Worm (Caenorhabditis elegans) whole organism, L4 larva: ENCODE data around the gene F09E10.5.

Experiments used
- D1046.2 ChIP-seq: fragments of 200-800 bp; sonication (Bioruptor generic); IDR thresholded peaks from 2 replicates; pipeline ENCODE4 v1.3.6; 2022; ENCODE audit warnings: missing genetic modification characterization, missing compliant biosample characterization
- F44E2.7 ChIP-seq: fragments of 200-800 bp; sonication (Bioruptor generic); IDR thresholded peaks from 2 replicates; pipeline ENCODE4 v2.1.2; 2022; ENCODE audit warnings: missing genetic modification characterization, missing compliant biosample characterization
- F49E8.2 ChIP-seq: sonication (generic microtip); optimal IDR thresholded peaks from 2 replicates; lab custom pipeline; 2016; ENCODE audit warnings: missing compliant biosample characterization, mild to moderate bottlenecking, missing genetic modification characterization, borderline replicate concordance
- T20F7.1 ChIP-seq: fragments of 200-800 bp; sonication (Bioruptor generic); optimal IDR thresholded peaks from 2 replicates; lab custom pipeline; 2018; ENCODE audit warnings: mild to moderate bottlenecking, missing genetic modification characterization, missing compliant biosample characterization
- T26A8.4 ChIP-seq: fragments of 200-800 bp; sonication (Bioruptor generic); IDR thresholded peaks from 2 replicates; pipeline ENCODE4 v1.3.6; 2022; ENCODE audit warnings: missing genetic modification characterization, missing compliant biosample characterization
- Y105C5A.15 ChIP-seq: fragments of 200-800 bp; sonication (Bioruptor generic); IDR thresholded peaks from 2 replicates; pipeline ENCODE4 v1.3.6; 2022; ENCODE audit warnings: missing genetic modification characterization, missing compliant biosample characterization
- Y5F2A.4 ChIP-seq: fragments of 200-800 bp; sonication (Bioruptor generic); optimal IDR thresholded peaks from 2 replicates; lab custom pipeline; 2018; ENCODE audit warnings: mild to moderate bottlenecking, missing genetic modification characterization, missing compliant biosample characterization
- Y75B8A.6 ChIP-seq: fragments of 200-800 bp; sonication (Bioruptor generic); IDR thresholded peaks from 2 replicates; pipeline ENCODE4 v1.3.6; 2022; ENCODE audit warnings: missing genetic modification reagents, missing genetic modification characterization, missing compliant biosample characterization
- aha-1 ChIP-seq: fragments of 150-350 bp; peaks from one replicate; lab custom pipeline; 2014; ENCODE audit warnings: missing biosample characterization, missing genetic modification characterization
- aly-2 ChIP-seq: sonication (generic microtip); optimal IDR thresholded peaks from 2 replicates; lab custom pipeline; 2018; ENCODE audit warnings: missing biosample characterization, missing genetic modification characterization
- ama-1 ChIP-seq: fragments of 150-350 bp; optimal IDR thresholded peaks from 2 replicates; lab custom pipeline; 2014; ENCODE audit warnings: inconsistent platforms, mixed read lengths
- ceh-20 ChIP-seq: fragments of 200-800 bp; sonication (Bioruptor generic); IDR thresholded peaks from 2 replicates; pipeline ENCODE4 v1.3.6; 2022; ENCODE audit warnings: missing genetic modification reagents, missing genetic modification characterization, missing compliant biosample characterization
- ceh-28 ChIP-seq: fragments of 150-350 bp; optimal IDR thresholded peaks from 2 replicates; lab custom pipeline; 2014; ENCODE audit warnings: missing biosample characterization, missing genetic modification reagents, missing genetic modification characterization
- cey-2 ChIP-seq: sonication (generic microtip); optimal IDR thresholded peaks from 3 replicates; lab custom pipeline; 2017; ENCODE audit warnings: missing genetic modification characterization, mild to moderate bottlenecking, missing compliant biosample characterization, antibody characterized with exemption, borderline replicate concordance; ENCODE audit not compliant: insufficient read depth
- daf-16 ChIP-seq, 3 experiments: sonication (generic microtip); optimal IDR thresholded peaks; 2 replicates each; lab custom pipeline; 2016 to 2017; ENCODE audit warnings: missing genetic modification characterization in 3 of 3, missing genetic modification reagents in 3 of 3, mild to moderate bottlenecking in 2 of 3, missing compliant biosample characterization in 2 of 3, missing biosample characterization in 1 of 3, moderate library complexity in 1 of 3
- dmd-6 ChIP-seq: fragments of 200-800 bp; sonication (Bioruptor generic); IDR thresholded peaks from 2 replicates; pipeline ENCODE4 v1.3.6; 2022; ENCODE audit warnings: missing genetic modification reagents, missing genetic modification characterization, missing compliant biosample characterization
- dmd-9 ChIP-seq: fragments of 200-800 bp; sonication (Bioruptor generic); IDR thresholded peaks from 2 replicates; pipeline ENCODE4 v1.3.6; 2022; ENCODE audit warnings: missing genetic modification reagents, missing genetic modification characterization, missing compliant biosample characterization
- duxl-1 ChIP-seq: sonication (generic microtip); optimal IDR thresholded peaks from 2 replicates; lab custom pipeline; 2016; ENCODE audit warnings: mild to moderate bottlenecking, missing genetic modification characterization, moderate library complexity, missing compliant biosample characterization; ENCODE audit not compliant: poor library complexity
- egl-43 ChIP-seq: fragments of 200-800 bp; sonication (Bioruptor generic); IDR thresholded peaks from 2 replicates; pipeline ENCODE4 v1.3.6; 2022; ENCODE audit warnings: missing genetic modification reagents, missing genetic modification characterization, missing compliant biosample characterization
- gei-8 ChIP-seq: fragments of 200-800 bp; sonication (Bioruptor generic); optimal IDR thresholded peaks from 2 replicates; lab custom pipeline; 2018; ENCODE audit warnings: mild to moderate bottlenecking, missing genetic modification characterization, missing compliant biosample characterization
- hif-1 ChIP-seq, 2 experiments: sonication (generic microtip); optimal IDR thresholded peaks; 2 replicates each; lab custom pipeline; 2016 to 2017; ENCODE audit warnings: missing compliant biosample characterization in 2 of 2, missing genetic modification characterization in 2 of 2, missing genetic modification reagents in 2 of 2, missing genotype in 2 of 2, mild to moderate bottlenecking in 1 of 2
- hlh-11 ChIP-seq: fragments of 200-800 bp; sonication (Bioruptor generic); optimal IDR thresholded peaks from 2 replicates; lab custom pipeline; 2018; ENCODE audit warnings: mild to moderate bottlenecking, missing genetic modification characterization, missing compliant biosample characterization
- jun-1 ChIP-seq: fragments of 150-350 bp; optimal IDR thresholded peaks from 2 replicates; lab custom pipeline; 2014; ENCODE audit warnings: missing biosample characterization, missing genetic modification reagents, missing genetic modification characterization
- lin-39 ChIP-seq: fragments of 150-350 bp; optimal IDR thresholded peaks from 2 replicates; lab custom pipeline; 2014; ENCODE audit warnings: missing biosample characterization, missing genetic modification reagents, missing genetic modification characterization
- lir-3 ChIP-seq: sonication (generic microtip); optimal IDR thresholded peaks from 2 replicates; lab custom pipeline; 2016; ENCODE audit warnings: mild to moderate bottlenecking, missing genetic modification characterization, missing compliant biosample characterization
- lsy-2 ChIP-seq, 2 experiments: fragments of 150-350 bp in 1 of 2; sonication (generic microtip) in 1 of 2; optimal IDR thresholded peaks; 2 replicates each; lab custom pipeline; 2014 to 2017; ENCODE audit warnings: missing biosample characterization in 2 of 2, missing genetic modification characterization in 2 of 2
- madf-5 ChIP-seq, 2 experiments: fragments of 200-800 bp; sonication (Bioruptor generic); IDR thresholded peaks; 2 replicates each; pipeline ENCODE4 v1.3.6; 2022; ENCODE audit warnings: missing compliant biosample characterization in 2 of 2, missing genetic modification characterization in 2 of 2
- mep-1 ChIP-seq: fragments of 150-350 bp; sonication (generic microtip); optimal IDR thresholded peaks from 3 replicates; lab custom pipeline; 2014; ENCODE audit warnings: missing biosample characterization, missing genetic modification characterization
- mes-2 ChIP-seq: sonication (generic microtip); optimal IDR thresholded peaks from 2 replicates; lab custom pipeline; 2016; ENCODE audit warnings: missing genotype, mild to moderate bottlenecking, missing genetic modification characterization, missing compliant biosample characterization; ENCODE audit not compliant: poor library complexity, severe bottlenecking
- mxl-3 ChIP-seq: fragments of 200-800 bp; sonication (Bioruptor generic); optimal IDR thresholded peaks from 2 replicates; lab custom pipeline; 2018; ENCODE audit warnings: mild to moderate bottlenecking, missing genetic modification characterization, missing compliant biosample characterization
- nhr-11 ChIP-seq: fragments of 150-350 bp; optimal IDR thresholded peaks from 2 replicates; lab custom pipeline; 2014; ENCODE audit warnings: missing biosample characterization, missing genetic modification characterization
- nhr-28 ChIP-seq: fragments of 150-350 bp; optimal IDR thresholded peaks from 2 replicates; lab custom pipeline; 2014; ENCODE audit warnings: missing biosample characterization, missing genetic modification characterization
- nhr-42 ChIP-seq: fragments of 200-800 bp; sonication (Bioruptor generic); IDR thresholded peaks from 2 replicates; pipeline ENCODE4 v1.3.6; 2022; ENCODE audit warnings: missing genetic modification characterization, missing compliant biosample characterization
- nhr-77 ChIP-seq: fragments of 150-350 bp; optimal IDR thresholded peaks from 2 replicates; lab custom pipeline; 2014; ENCODE audit warnings: missing biosample characterization, missing genetic modification characterization
- php-3 ChIP-seq: fragments of 200-800 bp; sonication (Bioruptor generic); IDR thresholded peaks from 2 replicates; pipeline ENCODE4 v1.3.6; 2022; ENCODE audit warnings: missing genetic modification reagents, missing genetic modification characterization, missing compliant biosample characterization
- set-16 ChIP-seq: fragments of 200-800 bp; sonication (Bioruptor generic); IDR thresholded peaks from 2 replicates; pipeline ENCODE4 v1.3.6; 2022; ENCODE audit warnings: missing genetic modification reagents, missing genetic modification characterization, missing compliant biosample characterization
- snpc-1.2 ChIP-seq: fragments of 200-800 bp; sonication (Bioruptor generic); IDR thresholded peaks from 2 replicates; pipeline ENCODE4 v1.3.6; 2022; ENCODE audit warnings: missing genetic modification reagents, missing genetic modification characterization, missing compliant biosample characterization
- spr-1 ChIP-seq: sonication (generic microtip); optimal IDR thresholded peaks from 2 replicates; lab custom pipeline; 2016; ENCODE audit warnings: mild to moderate bottlenecking, missing genetic modification characterization, missing compliant biosample characterization
- tra-1 ChIP-seq: fragments of 200-800 bp; sonication (Bioruptor generic); IDR thresholded peaks from 2 replicates; pipeline ENCODE4 v1.3.6; 2022; ENCODE audit warnings: missing genetic modification reagents, missing genetic modification characterization, missing compliant biosample characterization
- unc-62 ChIP-seq, 3 experiments: fragments of 150-350 bp in 1 of 3; sonication (generic microtip); optimal IDR thresholded peaks in 2 of 3; peaks in 1 of 3; 1 replicate in 1 of 3; 2 replicates in 2 of 3; lab custom pipeline; 2014 to 2017; ENCODE audit warnings: missing biosample characterization in 3 of 3, missing genetic modification characterization in 3 of 3, missing genetic modification reagents in 3 of 3, missing genotype in 1 of 3
- zfp-3 ChIP-seq: fragments of 200-800 bp; sonication (Bioruptor generic); conservative IDR thresholded peaks from 2 replicates; pipeline ENCODE4 v1.3.6; 2022; ENCODE audit warnings: missing genetic modification reagents, missing genetic modification characterization, missing compliant biosample characterization
- zip-11 ChIP-seq: fragments of 200-800 bp; sonication (Bioruptor generic); IDR thresholded peaks from 2 replicates; pipeline ENCODE4 v1.3.6; 2022; ENCODE audit warnings: missing genetic modification characterization, missing compliant biosample characterization
- zip-2 ChIP-seq: fragments of 150-350 bp; optimal IDR thresholded peaks from 2 replicates; lab custom pipeline; 2014; ENCODE audit warnings: missing biosample characterization, missing genetic modification characterization
- ztf-11 ChIP-seq: fragments of 150-350 bp; optimal IDR thresholded peaks from 2 replicates; lab custom pipeline; 2014; ENCODE audit warnings: missing biosample characterization, missing genetic modification characterization

F09E10.5 gene

ce11 chrX:1503698-1504501 is 9.7 kb upstream of the F09E10.5 start (continued):
- TF ChIP-seq mxl-3: no peak
- TF ChIP-seq nhr-77: peak; percentile 97
- TF ChIP-seq hlh-11 (tag; lab: Kevin White, UChicago): peak; percentile 32
- TF ChIP-seq F44E2.7: no peak
- no peak for TF ChIP-seq aly-2 (tag; lab: Kevin White, UChicago)
- peak; percentile 91 for TF ChIP-seq zfp-3 (GFP tag; lab: Robert Waterston, UW)
- no peak for TF ChIP-seq D1046.2 (GFP tag; lab: Robert Waterston, UW)
- TF ChIP-seq lin-39 (tag; lab: Kevin White, UChicago): peak; percentile 51
- TF ChIP-seq tra-1 (GFP tag; lab: Robert Waterston, UW): no peak
- 0 out of 2 replicates have a peak, but pooled peaks have one; percentile 8 for TF ChIP-seq ceh-20
- TF ChIP-seq mep-1 (tag; lab: Kevin White, UChicago): peak; percentile 77
- no peak for TF ChIP-seq snpc-1.2 (GFP tag; lab: Robert Waterston, UW)
- peak in 1 of 2 experiments; percentile 65 for TF ChIP-seq hif-1 (tag; optimal IDR thresholded peaks at IDR 0.05; lab: Kevin White, UChicago)
- TF ChIP-seq daf-16 (GFP tag; optimal IDR thresholded peaks at IDR 0.05; lab: Kevin White, UChicago): peak in 1 of 2 experiments; percentile 11
- TF ChIP-seq daf-16 (tag; optimal IDR thresholded peaks at IDR 0.05; lab: Kevin White, UChicago): peak; percentile 53
- TF ChIP-seq Y75B8A.6: peak; percentile 88; the same call in 1 of the 2 replicates
- TF ChIP-seq zip-11: no peak
- TF ChIP-seq spr-1 (tag; lab: Kevin White, UChicago): no peak
- TF ChIP-seq ztf-11 (tag; lab: Kevin White, UChicago): no peak
- no peak for TF ChIP-seq T20F7.1 (GFP tag; lab: Kevin White, UChicago)
- TF ChIP-seq egl-43 (GFP tag; lab: Robert Waterston, UW): no peak
- TF ChIP-seq nhr-42 (GFP tag; lab: Robert Waterston, UW): peak; percentile 70; the same call in 1 of the 2 replicates
- no peak for TF ChIP-seq lir-3 (tag; lab: Kevin White, UChicago)
- no peak for TF ChIP-seq nhr-11 (tag; lab: Kevin White, UChicago)
- TF ChIP-seq Y105C5A.15: no peak
- TF ChIP-seq aha-1 (tag; lab: Kevin White, UChicago): peak; percentile 87
- no peak for TF ChIP-seq set-16 (GFP tag; lab: Robert Waterston, UW)
- TF ChIP-seq madf-5 (GFP tag; IDR thresholded peaks at IDR 0.05; lab: Robert Waterston, UW): 0 out of 4 replicates have a peak, but pooled peaks of 1 of the 2 experiments have one; percentile 10
- TF ChIP-seq duxl-1: peak; percentile 32
- peak; percentile 27 to 54 for TF ChIP-seq lsy-2 (tag; optimal IDR thresholded peaks at IDR 0.05; lab: Kevin White, UChicago)
- peak; percentile 2; the same call in 1 of the 2 replicates for TF ChIP-seq dmd-9 (GFP tag; lab: Robert Waterston, UW)
- TF ChIP-seq cey-2 (tag; lab: Kevin White, UChicago): no peak
- TF ChIP-seq ceh-28 (tag; lab: Kevin White, UChicago): no peak
- TF ChIP-seq unc-62 (GFP tag; optimal IDR thresholded peaks at IDR 0.05 in 1 of 2; lab: Kevin White, UChicago): peak; percentile 36 to 98
- peak; percentile 20 for TF ChIP-seq unc-62 (tag; optimal IDR thresholded peaks at IDR 0.05; lab: Kevin White, UChicago)
- peak; percentile 56 for TF ChIP-seq ama-1 (lab: Kevin White, UChicago)
- no peak for TF ChIP-seq zip-2
- peak; percentile 37; the same call in 1 of the 2 replicates for TF ChIP-seq dmd-6 (GFP tag; lab: Robert Waterston, UW)
- TF ChIP-seq F49E8.2 (tag; lab: Kevin White, UChicago): no peak
- peak; percentile 37 for TF ChIP-seq nhr-28 (tag; lab: Kevin White, UChicago)
- no peak for TF ChIP-seq Y5F2A.4 (GFP tag; lab: Kevin White, UChicago)
- no peak for TF ChIP-seq mes-2 (tag; lab: Kevin White, UChicago)
- peak; percentile 78 for TF ChIP-seq php-3
- no peak for TF ChIP-seq jun-1 (tag; lab: Kevin White, UChicago)
- TF ChIP-seq T26A8.4: peak; percentile 84
- TF ChIP-seq gei-8 (GFP tag; lab: Kevin White, UChicago): peak; percentile 25
